Worm (Caenorhabditis elegans) whole organism, L4/young adult: ENCODE measurements around the gene pbs-3.

Source experiments
- W03F9.2 ChIP-seq: fragments of 150-350 bp; optimal IDR thresholded peaks from 2 replicates; lab custom pipeline; 2014; ENCODE audit warnings: missing biosample characterization, missing genetic modification characterization
- dao-5 ChIP-seq: sonication (generic microtip); optimal IDR thresholded peaks from 2 replicates; lab custom pipeline; 2016; ENCODE audit warnings: missing genotype, missing genetic modification characterization, moderate library complexity, missing compliant biosample characterization
- him-1 ChIP-seq: sonication (generic microtip); optimal IDR thresholded peaks from 2 replicates; lab custom pipeline; 2016; ENCODE audit warnings: missing genotype, missing genetic modification reagents, missing genetic modification characterization, missing compliant biosample characterization

The pbs-3 gene

ce11 chrII:4955353-4955752 is at the start of gene pbs-3:
TSS of gene pbs-3 (minus strand) at chrII:4955427.
- TF ChIP-seq W03F9.2 (tag; lab: Kevin White, UChicago): peak; percentile 38
- no peak for TF ChIP-seq him-1 (tag; lab: Kevin White, UChicago)
- TF ChIP-seq dao-5: no peak

ce11 chrII:5004781-5005180 is 49.6 kb upstream of the pbs-3 start, which contains the start of gene F59A6.4:
TSS of gene F59A6.4 (plus strand) at chrII:5005081.
- TF ChIP-seq dao-5 (no peak), W03F9.2 (tag; lab: Kevin White, UChicago) (no peak), him-1 (tag; lab: Kevin White, UChicago) (no peak)

- TF ChIP-seq dao-5 (no peak), W03F9.2 (tag; lab: Kevin White, UChicago) (no peak), him-1 (tag; lab: Kevin White, UChicago) (no peak)
Measured at ce11 chrII:5003660-5004059, 48.4 kb upstream of the pbs-3 start, which contains the start of gene F59A6.10. TSS of gene F59A6.10 (plus strand) at chrII:5003960.

ce11 chrII:5001866-5002265 is 46.6 kb upstream of the pbs-3 start:
- TF ChIP-seq W03F9.2 (tag; lab: Kevin White, UChicago) (no peak), him-1 (tag; lab: Kevin White, UChicago) (no peak), dao-5 (no peak)

- TF ChIP-seq W03F9.2 (tag; lab: Kevin White, UChicago): no peak
- TF ChIP-seq dao-5: no peak
- TF ChIP-seq him-1 (tag; lab: Kevin White, UChicago): no peak
Measured at ce11 chrII:4999122-4999521, 43.9 kb upstream of the pbs-3 start, which contains the start of gene citk-2. TSS of gene citk-2 (plus strand) at chrII:4999520.

ce11 chrII:4998657-4999056 is 43.4 kb upstream of the pbs-3 start, which contains the start of gene F59A6.11:
TSS of gene F59A6.11 (minus strand) at chrII:4998757.
- TF ChIP-seq W03F9.2 (tag; lab: Kevin White, UChicago) (no peak), him-1 (tag; lab: Kevin White, UChicago) (no peak), dao-5 (no peak)

- no peak for TF ChIP-seq him-1 (tag; lab: Kevin White, UChicago)
- no peak for TF ChIP-seq dao-5
- TF ChIP-seq W03F9.2 (tag; lab: Kevin White, UChicago): no peak
Measured at ce11 chrII:4994939-4995338, 39.7 kb upstream of the pbs-3 start, which contains the start of gene rnh-1.0. TSS of gene rnh-1.0 (plus strand) at chrII:4995327.

ce11 chrII:4993530-4994192 is 38.4 kb upstream of the pbs-3 start, which contains the start of the genes eif-1 and vps-24:
TSS of gene eif-1 (minus strand) at chrII:4993580.
TSS of gene vps-24 (plus strand) at chrII:4993998.
- TF ChIP-seq dao-5: no peak
- TF ChIP-seq W03F9.2 (tag; lab: Kevin White, UChicago): peak; percentile 33
- TF ChIP-seq him-1 (tag; lab: Kevin White, UChicago): no peak

ce11 chrII:4992977-4993376 is 37.8 kb upstream of the pbs-3 start, which contains the start of gene pigb-1:
TSS of gene pigb-1 (minus strand) at chrII:4993077.
- TF ChIP-seq dao-5 (no peak), W03F9.2 (tag; lab: Kevin White, UChicago) (no peak), him-1 (tag; lab: Kevin White, UChicago) (no peak)

- TF ChIP-seq dao-5: no peak
- no peak for TF ChIP-seq him-1 (tag; lab: Kevin White, UChicago)
- no peak for TF ChIP-seq W03F9.2 (tag; lab: Kevin White, UChicago)
Measured at ce11 chrII:4989802-4990201, 34.6 kb upstream of the pbs-3 start, which contains the start of gene T27F7.12. TSS of gene T27F7.12 (plus strand) at chrII:4990102.

ce11 chrII:4987257-4987656 is 32.0 kb upstream of the pbs-3 start:
- TF ChIP-seq W03F9.2 (tag; lab: Kevin White, UChicago) (no peak), dao-5 (no peak)

ce11 chrII:4986664-4987063 is 31.4 kb upstream of the pbs-3 start:
- TF ChIP-seq dao-5 (no peak), W03F9.2 (tag; lab: Kevin White, UChicago) (no peak), him-1 (tag; lab: Kevin White, UChicago) (no peak)

ce11 chrII:4985961-4986503 is 30.8 kb upstream of the pbs-3 start:
- TF ChIP-seq W03F9.2 (tag; lab: Kevin White, UChicago) (no peak), him-1 (tag; lab: Kevin White, UChicago) (no peak), dao-5 (no peak)

ce11 chrII:4984151-4984550 is 28.9 kb upstream of the pbs-3 start:
- TF ChIP-seq W03F9.2 (tag; lab: Kevin White, UChicago) (no peak), him-1 (tag; lab: Kevin White, UChicago) (no peak), dao-5 (no peak)
